Worm (Caenorhabditis elegans) whole organism, young adult: ENCODE data around the gene Y41C4A.32.
A peak's percentile ranks its signal among the peaks of the same experiment; 100 is the strongest.

Experiments used
- D2030.7 ChIP-seq: fragments of 200-800 bp; sonication (Bioruptor generic); IDR thresholded peaks from 2 replicates; pipeline ENCODE4 v1.3.6; 2022; ENCODE audit warnings: missing genetic modification reagents, missing genetic modification characterization, missing compliant biosample characterization
- F22D6.2 ChIP-seq: sonication (generic microtip); optimal IDR thresholded peaks from 2 replicates; lab custom pipeline; 2016; ENCODE audit warnings: mild to moderate bottlenecking, missing genetic modification characterization, missing compliant biosample characterization
- F23B12.7 ChIP-seq: sonication (generic microtip); optimal IDR thresholded peaks from 2 replicates; lab custom pipeline; 2017; ENCODE audit warnings: missing genetic modification characterization, mild to moderate bottlenecking, missing compliant biosample characterization, antibody characterized with exemption, moderate library complexity; ENCODE audit not compliant: insufficient read depth
- F49E8.2 ChIP-seq: sonication (generic microtip); optimal IDR thresholded peaks from 3 replicates; lab custom pipeline; 2017; ENCODE audit warnings: missing genetic modification characterization, mild to moderate bottlenecking, missing compliant biosample characterization, antibody characterized with exemption, moderate library complexity; ENCODE audit not compliant: insufficient read depth
- F52B5.7 ChIP-seq: sonication (generic microtip); optimal IDR thresholded peaks from 2 replicates; lab custom pipeline; 2016; ENCODE audit warnings: mild to moderate bottlenecking, missing genetic modification characterization, missing compliant biosample characterization
- K12H6.12 ChIP-seq: fragments of 200-800 bp; sonication (Bioruptor generic); optimal IDR thresholded peaks from 2 replicates; lab custom pipeline; 2018; ENCODE audit warnings: mild to moderate bottlenecking, missing genetic modification characterization, missing compliant biosample characterization
- T07F8.4 ChIP-seq: sonication (generic microtip); optimal IDR thresholded peaks from 2 replicates; lab custom pipeline; 2016; ENCODE audit warnings: mild to moderate bottlenecking, missing genetic modification characterization, moderate library complexity, missing compliant biosample characterization
- Y53F4B.3 ChIP-seq: fragments of 200-800 bp; sonication (Bioruptor generic); IDR thresholded peaks from 2 replicates; pipeline ENCODE4 v1.3.6; 2022; ENCODE audit warnings: missing genetic modification reagents, missing genetic modification characterization, missing compliant biosample characterization
- Y56A3A.18 ChIP-seq: fragments of 200-800 bp; sonication (Bioruptor generic); IDR thresholded peaks from 2 replicates; pipeline ENCODE4 v1.3.6; 2022; ENCODE audit warnings: missing genetic modification reagents, missing genetic modification characterization, missing compliant biosample characterization
- Y67H2A.10 ChIP-seq: fragments of 200-800 bp; sonication (Bioruptor generic); conservative IDR thresholded peaks from 2 replicates; pipeline ENCODE4 v1.3.6; 2022; ENCODE audit warnings: missing genetic modification reagents, missing genetic modification characterization, missing compliant biosample characterization
- Y95B8A.8 ChIP-seq: fragments of 200-800 bp; sonication (Bioruptor generic); IDR thresholded peaks from 2 replicates; pipeline ENCODE4 v1.3.6; 2022; ENCODE audit warnings: missing genetic modification reagents, missing genetic modification characterization, missing compliant biosample characterization
- akir-1 ChIP-seq: fragments of 200-800 bp; sonication (Bioruptor generic); optimal IDR thresholded peaks from 2 replicates; lab custom pipeline; 2018; ENCODE audit warnings: mild to moderate bottlenecking, missing genetic modification characterization, moderate library complexity, missing compliant biosample characterization
- aptf-2 ChIP-seq: fragments of 200-800 bp; sonication (Bioruptor generic); conservative IDR thresholded peaks from 2 replicates; pipeline ENCODE4 v1.3.6; 2022; ENCODE audit warnings: missing genetic modification reagents, missing genetic modification characterization, missing compliant biosample characterization
- atf-7 ChIP-seq: sonication (generic microtip); optimal IDR thresholded peaks from 2 replicates; lab custom pipeline; 2017; ENCODE audit warnings: mild to moderate bottlenecking, missing genetic modification characterization, missing compliant biosample characterization
- attf-3 ChIP-seq: fragments of 200-800 bp; sonication (Bioruptor generic); conservative IDR thresholded peaks from 2 replicates; pipeline ENCODE4 v1.3.6; 2022; ENCODE audit warnings: missing genetic modification reagents, missing genetic modification characterization, missing compliant biosample characterization
- attf-6 ChIP-seq: fragments of 200-800 bp; sonication (Bioruptor generic); IDR thresholded peaks from 2 replicates; pipeline ENCODE4 v1.3.6; 2022; ENCODE audit warnings: missing genetic modification reagents, missing genetic modification characterization, missing compliant biosample characterization
- ccch-3 ChIP-seq: fragments of 200-800 bp; sonication (Bioruptor generic); optimal IDR thresholded peaks from 2 replicates; lab custom pipeline; 2018; ENCODE audit warnings: mild to moderate bottlenecking, missing genetic modification characterization, missing compliant biosample characterization
- cebp-1 ChIP-seq, 2 experiments: fragments of 200-800 bp in 1 of 2; sonication (Bioruptor generic) in 1 of 2; sonication (generic microtip) in 1 of 2; IDR thresholded peaks in 1 of 2; optimal IDR thresholded peaks in 1 of 2; 2 replicates each; pipeline versions ENCODE4 v1.3.6 to Lab custom; 2017 to 2022; ENCODE audit warnings: missing compliant biosample characterization in 2 of 2, missing genetic modification characterization in 2 of 2, mild to moderate bottlenecking in 1 of 2, missing genetic modification reagents in 1 of 2, moderate library complexity in 1 of 2
- ceh-100 ChIP-seq: fragments of 200-800 bp; sonication (Bioruptor generic); IDR thresholded peaks from 2 replicates; pipeline ENCODE4 v1.3.6; 2022; ENCODE audit warnings: missing genetic modification reagents, missing genetic modification characterization, missing compliant biosample characterization
- ceh-79 ChIP-seq: sonication (generic microtip); optimal IDR thresholded peaks from 2 replicates; lab custom pipeline; 2017; ENCODE audit warnings: mild to moderate bottlenecking, missing genetic modification characterization, missing compliant biosample characterization
- die-1 ChIP-seq: sonication (generic microtip); optimal IDR thresholded peaks from 2 replicates; lab custom pipeline; 2016; ENCODE audit warnings: missing genotype, mild to moderate bottlenecking, missing genetic modification characterization, missing compliant biosample characterization
- dox-1 ChIP-seq: fragments of 200-800 bp; sonication (Bioruptor generic); IDR thresholded peaks from 2 replicates; pipeline ENCODE4 v1.3.6; 2022; ENCODE audit warnings: missing genetic modification reagents, missing genetic modification characterization, missing compliant biosample characterization
- dpl-1 ChIP-seq: fragments of 150-350 bp; optimal IDR thresholded peaks from 2 replicates; lab custom pipeline; 2014; ENCODE audit warnings: missing biosample characterization, missing genetic modification reagents, missing genetic modification characterization
- egl-18 ChIP-seq: fragments of 200-800 bp; sonication (Bioruptor generic); IDR thresholded peaks from 2 replicates; pipeline ENCODE4 v1.3.6; 2022; ENCODE audit warnings: missing genetic modification reagents, missing genetic modification characterization, missing compliant biosample characterization
- egrh-3 ChIP-seq: fragments of 200-800 bp; sonication (Bioruptor generic); IDR thresholded peaks from 2 replicates; pipeline ENCODE4 v1.3.6; 2022; ENCODE audit warnings: missing genetic modification reagents, missing genetic modification characterization, missing compliant biosample characterization
- ekl-4 ChIP-seq: fragments of 200-800 bp; sonication (Bioruptor generic); IDR thresholded peaks from 2 replicates; pipeline ENCODE4 v1.3.6; 2022; ENCODE audit warnings: missing genetic modification reagents, missing genetic modification characterization, missing compliant biosample characterization
- ets-4 ChIP-seq: fragments of 200-800 bp; sonication (Bioruptor generic); optimal IDR thresholded peaks from 2 replicates; lab custom pipeline; 2018; ENCODE audit warnings: mild to moderate bottlenecking, missing genetic modification characterization, missing compliant biosample characterization
- him-1 ChIP-seq: sonication (generic microtip); optimal IDR thresholded peaks from 2 replicates; lab custom pipeline; 2016; ENCODE audit warnings: missing genotype, missing genetic modification reagents, missing genetic modification characterization, missing compliant biosample characterization
- hmg-1.2 ChIP-seq: fragments of 200-800 bp; sonication (Bioruptor generic); IDR thresholded peaks from 2 replicates; pipeline ENCODE4 v1.3.6; 2022; ENCODE audit warnings: missing genetic modification reagents, missing genetic modification characterization, missing compliant biosample characterization
- hmg-20 ChIP-seq: fragments of 200-800 bp; sonication (Bioruptor generic); IDR thresholded peaks from 2 replicates; pipeline ENCODE4 v1.3.6; 2022; ENCODE audit warnings: missing genetic modification reagents, missing genetic modification characterization, missing compliant biosample characterization
- lag-1 ChIP-seq: fragments of 200-800 bp; sonication (Bioruptor generic); IDR thresholded peaks from 2 replicates; pipeline ENCODE4 v1.3.6; 2022; ENCODE audit warnings: missing genetic modification reagents, missing genetic modification characterization, missing compliant biosample characterization
- let-607 ChIP-seq, 2 experiments: fragments of 200-800 bp in 1 of 2; sonication (Bioruptor generic) in 1 of 2; sonication (generic microtip) in 1 of 2; optimal IDR thresholded peaks; 2 replicates each; lab custom pipeline; 2016 to 2018; ENCODE audit warnings: mild to moderate bottlenecking in 2 of 2, missing compliant biosample characterization in 2 of 2, missing genetic modification characterization in 2 of 2, moderate library complexity in 2 of 2, missing genotype in 1 of 2
- lin-35 ChIP-seq, 3 experiments: fragments of 150-350 bp in 2 of 3; sonication (generic microtip) in 1 of 3; optimal IDR thresholded peaks; 2 replicates each; lab custom pipeline; 2014 to 2018; ENCODE audit warnings: missing biosample characterization in 3 of 3, missing genetic modification characterization in 3 of 3, missing genetic modification reagents in 3 of 3
- lin-40 ChIP-seq: sonication (generic microtip); optimal IDR thresholded peaks from 2 replicates; lab custom pipeline; 2016; ENCODE audit warnings: missing genetic modification characterization, mild to moderate bottlenecking, missing compliant biosample characterization, missing genotype, missing genetic modification reagents
- lin-54 ChIP-seq: fragments of 200-800 bp; sonication (Bioruptor generic); optimal IDR thresholded peaks from 2 replicates; lab custom pipeline; 2018; ENCODE audit warnings: mild to moderate bottlenecking, missing genetic modification characterization, missing compliant biosample characterization
- madf-8 ChIP-seq: fragments of 200-800 bp; sonication (Bioruptor generic); conservative IDR thresholded peaks from 2 replicates; pipeline ENCODE4 v1.3.6; 2022; ENCODE audit warnings: missing genetic modification reagents, missing genetic modification characterization, missing compliant biosample characterization
- mel-28 ChIP-seq: sonication (generic microtip); optimal IDR thresholded peaks from 2 replicates; lab custom pipeline; 2016; ENCODE audit warnings: borderline replicate concordance, mild to moderate bottlenecking, missing genetic modification characterization, missing compliant biosample characterization
- mxl-1 ChIP-seq: sonication (generic microtip); optimal IDR thresholded peaks from 2 replicates; lab custom pipeline; 2016; ENCODE audit warnings: missing genetic modification characterization, missing compliant biosample characterization
- nhr-90 ChIP-seq: sonication (generic microtip); optimal IDR thresholded peaks from 2 replicates; lab custom pipeline; 2016; ENCODE audit warnings: missing genotype, mild to moderate bottlenecking, missing genetic modification characterization, missing compliant biosample characterization
- sea-2 ChIP-seq: fragments of 200-800 bp; sonication (Bioruptor generic); IDR thresholded peaks from 2 replicates; pipeline ENCODE4 v1.3.6; 2022; ENCODE audit warnings: missing genetic modification characterization, missing compliant biosample characterization
- snpc-1.3 ChIP-seq: sonication (generic microtip); optimal IDR thresholded peaks from 2 replicates; lab custom pipeline; 2017; ENCODE audit warnings: missing genetic modification characterization, mild to moderate bottlenecking, missing compliant biosample characterization, antibody characterized with exemption, moderate library complexity, missing genotype, missing genetic modification reagents; ENCODE audit not compliant: insufficient read depth
- somi-1 ChIP-seq: fragments of 200-800 bp; sonication (Bioruptor generic); optimal IDR thresholded peaks from 2 replicates; lab custom pipeline; 2018; ENCODE audit warnings: mild to moderate bottlenecking, missing genetic modification characterization, missing compliant biosample characterization
- sptf-2 ChIP-seq: fragments of 200-800 bp; sonication (Bioruptor generic); optimal IDR thresholded peaks from 2 replicates; lab custom pipeline; 2018; ENCODE audit warnings: mild to moderate bottlenecking, missing genetic modification characterization, missing compliant biosample characterization
- unc-130 ChIP-seq: sonication (generic microtip); optimal IDR thresholded peaks from 2 replicates; lab custom pipeline; 2016; ENCODE audit warnings: missing genetic modification reagents, missing genetic modification characterization, missing compliant biosample characterization
- unc-62 ChIP-seq: fragments of 150-350 bp; optimal IDR thresholded peaks from 2 replicates; lab custom pipeline; 2014; ENCODE audit warnings: missing biosample characterization, missing genetic modification reagents, missing genetic modification characterization
- zfh-2 ChIP-seq: fragments of 200-800 bp; sonication (Bioruptor generic); conservative IDR thresholded peaks from 2 replicates; pipeline ENCODE4 v1.3.6; 2022; ENCODE audit warnings: missing genetic modification reagents, missing genetic modification characterization, missing compliant biosample characterization
- zim-3 ChIP-seq: sonication (generic microtip); optimal IDR thresholded peaks from 2 replicates; lab custom pipeline; 2017; ENCODE audit warnings: mild to moderate bottlenecking, missing genetic modification characterization, moderate library complexity, missing compliant biosample characterization
- ztf-28 ChIP-seq: fragments of 200-800 bp; sonication (Bioruptor generic); IDR thresholded peaks from 2 replicates; pipeline ENCODE4 v1.3.6; 2022; ENCODE audit warnings: missing genetic modification reagents, missing genetic modification characterization, missing compliant biosample characterization

The Y41C4A.32 gene

ce11 chrIII:11718548-11718947 is 3.0 kb upstream of the Y41C4A.32 start, which contains the start of gene Y41C4A.9 (continued):
- TF ChIP-seq egrh-3 (GFP tag; lab: Robert Waterston, UW) = no peak
- TF ChIP-seq Y53F4B.3 (GFP tag; lab: Robert Waterston, UW) = no peak
- TF ChIP-seq Y67H2A.10 = no peak
- TF ChIP-seq hmg-1.2 = peak; percentile 13; the same call in 1 of the 2 replicates
- no peak for TF ChIP-seq attf-6
- no peak for TF ChIP-seq attf-3 (GFP tag; lab: Robert Waterston, UW)
- no peak for TF ChIP-seq K12H6.12 (tag; lab: Kevin White, UChicago)
- TF ChIP-seq Y95B8A.8 = no peak
- TF ChIP-seq D2030.7 = peak; percentile 42; the same call in 1 of the 2 replicates
- TF ChIP-seq zfh-2 = no peak
- no peak for TF ChIP-seq egl-18 (GFP tag; lab: Robert Waterston, UW)
- no peak for TF ChIP-seq F22D6.2
- no peak for TF ChIP-seq dpl-1 (GFP tag; lab: Kevin White, UChicago)
- TF ChIP-seq zim-3 = no peak
- no peak for TF ChIP-seq Y56A3A.18
- no peak for TF ChIP-seq unc-130 (GFP tag; lab: Kevin White, UChicago)
- no peak for TF ChIP-seq ets-4
- no peak for TF ChIP-seq lag-1 (GFP tag; lab: Robert Waterston, UW)
- no peak for TF ChIP-seq F52B5.7 (tag; lab: Kevin White, UChicago)
- no peak for TF ChIP-seq ccch-3 (GFP tag; lab: Kevin White, UChicago)
- TF ChIP-seq let-607 (tag; optimal IDR thresholded peaks at IDR 0.05; lab: Kevin White, UChicago) = no peak
- no peak for TF ChIP-seq akir-1 (GFP tag; lab: Kevin White, UChicago)
- TF ChIP-seq F49E8.2 (tag; lab: Kevin White, UChicago) = peak; percentile 15
- TF ChIP-seq F23B12.7 = peak; percentile 4
- no peak for TF ChIP-seq hmg-20
- no peak for TF ChIP-seq aptf-2 (GFP tag; lab: Robert Waterston, UW)
- TF ChIP-seq sea-2 (GFP tag; lab: Robert Waterston, UW) = no peak
- 0 out of 2 replicates have a peak, but pooled peaks have one; percentile 19 for TF ChIP-seq ztf-28 (GFP tag; lab: Robert Waterston, UW)
- TF ChIP-seq cebp-1 (GFP tag; IDR thresholded peaks at IDR 0.05; lab: Robert Waterston, UW) = no peak
- peak; percentile 44 for TF ChIP-seq cebp-1 (tag; optimal IDR thresholded peaks at IDR 0.05; lab: Kevin White, UChicago)
- TF ChIP-seq him-1 (tag; lab: Kevin White, UChicago) = peak; percentile 26
- no peak for TF ChIP-seq ceh-100
- no peak for TF ChIP-seq somi-1
- TF ChIP-seq madf-8 (GFP tag; lab: Robert Waterston, UW) = no peak
- peak in 1 of 3 experiments; percentile 17 for TF ChIP-seq lin-35 (GFP tag; optimal IDR thresholded peaks at IDR 0.05; lab: Kevin White, UChicago)
- no peak for TF ChIP-seq sptf-2 (GFP tag; lab: Kevin White, UChicago)
- no peak for TF ChIP-seq mel-28 (tag; lab: Kevin White, UChicago)
- TF ChIP-seq lin-54 (GFP tag; lab: Kevin White, UChicago) = peak; percentile 62
- no peak for TF ChIP-seq atf-7 (tag; lab: Kevin White, UChicago)
- TF ChIP-seq unc-62 = no peak
- TF ChIP-seq snpc-1.3 (tag; lab: Kevin White, UChicago) = peak; percentile 40
- no peak for TF ChIP-seq lin-40 (tag; lab: Kevin White, UChicago)
- no peak for TF ChIP-seq nhr-90
- TF ChIP-seq mxl-1 = no peak
- TF ChIP-seq die-1 (tag; lab: Kevin White, UChicago) = no peak
- no peak for TF ChIP-seq T07F8.4 (tag; lab: Kevin White, UChicago)
- TF ChIP-seq ekl-4 (GFP tag; lab: Robert Waterston, UW) = no peak; the same call in 1 of the 2 replicates
- no peak for TF ChIP-seq dox-1 (GFP tag; lab: Robert Waterston, UW)
- no peak for TF ChIP-seq ceh-79
